Worm (Caenorhabditis elegans) whole organism, L4 larva: ENCODE measurements around the gene M110.7.

Experiments used
- F44E2.7 ChIP-seq: fragments of 200-800 bp; sonication (Bioruptor generic); IDR thresholded peaks from 2 replicates; pipeline ENCODE4 v2.1.2; 2022; ENCODE audit warnings: missing genetic modification characterization, missing compliant biosample characterization
- F49E8.2 ChIP-seq: sonication (generic microtip); optimal IDR thresholded peaks from 2 replicates; lab custom pipeline; 2016; ENCODE audit warnings: missing compliant biosample characterization, mild to moderate bottlenecking, missing genetic modification characterization, borderline replicate concordance
- R02D3.7 ChIP-seq: fragments of 150-350 bp; sonication (generic microtip); optimal IDR thresholded peaks from 3 replicates; lab custom pipeline; 2014; ENCODE audit warnings: missing biosample characterization, missing genetic modification characterization
- Y105C5A.15 ChIP-seq: fragments of 200-800 bp; sonication (Bioruptor generic); IDR thresholded peaks from 2 replicates; pipeline ENCODE4 v1.3.6; 2022; ENCODE audit warnings: missing genetic modification characterization, missing compliant biosample characterization
- ceh-32 ChIP-seq: sonication (generic microtip); optimal IDR thresholded peaks from 2 replicates; lab custom pipeline; 2016; ENCODE audit warnings: mild to moderate bottlenecking, missing genetic modification characterization, missing compliant biosample characterization; ENCODE audit not compliant: poor library complexity
- ceh-44 ChIP-seq: fragments of 200-800 bp; sonication (Bioruptor generic); IDR thresholded peaks from 2 replicates; pipeline ENCODE4 v1.3.6; 2022; ENCODE audit warnings: missing genetic modification reagents, missing genetic modification characterization, missing compliant biosample characterization
- daf-16 ChIP-seq, 3 experiments: sonication (generic microtip); optimal IDR thresholded peaks; 2 replicates each; lab custom pipeline; 2016 to 2017; ENCODE audit warnings: missing genetic modification characterization in 3 of 3, missing genetic modification reagents in 3 of 3, mild to moderate bottlenecking in 2 of 3, missing compliant biosample characterization in 2 of 3, missing biosample characterization in 1 of 3, moderate library complexity in 1 of 3
- dpl-1 ChIP-seq: fragments of 150-350 bp; optimal IDR thresholded peaks from 2 replicates; lab custom pipeline; 2014; ENCODE audit warnings: missing biosample characterization, missing genetic modification reagents, missing genetic modification characterization
- duxl-1 ChIP-seq: sonication (generic microtip); optimal IDR thresholded peaks from 2 replicates; lab custom pipeline; 2016; ENCODE audit warnings: mild to moderate bottlenecking, missing genetic modification characterization, moderate library complexity, missing compliant biosample characterization; ENCODE audit not compliant: poor library complexity
- egl-43 ChIP-seq: fragments of 200-800 bp; sonication (Bioruptor generic); IDR thresholded peaks from 2 replicates; pipeline ENCODE4 v1.3.6; 2022; ENCODE audit warnings: missing genetic modification reagents, missing genetic modification characterization, missing compliant biosample characterization
- fkh-10 ChIP-seq: fragments of 150-350 bp; optimal IDR thresholded peaks from 2 replicates; lab custom pipeline; 2014; ENCODE audit warnings: missing biosample characterization, missing genetic modification reagents, missing genetic modification characterization
- hlh-11 ChIP-seq: fragments of 200-800 bp; sonication (Bioruptor generic); optimal IDR thresholded peaks from 2 replicates; lab custom pipeline; 2018; ENCODE audit warnings: mild to moderate bottlenecking, missing genetic modification characterization, missing compliant biosample characterization
- hlh-30 ChIP-seq: sonication (generic microtip); optimal IDR thresholded peaks from 2 replicates; lab custom pipeline; 2017; ENCODE audit warnings: antibody characterized with exemption, mild to moderate bottlenecking, missing genetic modification characterization, missing compliant biosample characterization; ENCODE audit not compliant: insufficient read depth
- hmg-1.1 ChIP-seq: fragments of 200-800 bp; sonication (Bioruptor generic); IDR thresholded peaks from 2 replicates; pipeline ENCODE4 v1.3.6; 2022; ENCODE audit warnings: missing genetic modification reagents, missing genetic modification characterization, missing compliant biosample characterization
- lin-1 ChIP-seq: fragments of 200-800 bp; sonication (Bioruptor generic); IDR thresholded peaks from 2 replicates; pipeline ENCODE4 v1.3.6; 2022; ENCODE audit warnings: missing genetic modification reagents, missing genetic modification characterization, missing compliant biosample characterization
- lin-13 ChIP-seq: fragments of 150-350 bp; optimal IDR thresholded peaks from 2 replicates; lab custom pipeline; 2014; ENCODE audit warnings: missing biosample characterization, missing genetic modification reagents, missing genetic modification characterization
- lin-15B ChIP-seq: fragments of 150-350 bp; sonication (generic microtip); optimal IDR thresholded peaks from 3 replicates; lab custom pipeline; 2014; ENCODE audit warnings: missing biosample characterization, missing genetic modification characterization
- lin-38 ChIP-seq: fragments of 200-800 bp; sonication (Bioruptor generic); IDR thresholded peaks from 2 replicates; pipeline ENCODE4 v1.3.6; 2022; ENCODE audit warnings: missing genetic modification reagents, missing genetic modification characterization, missing compliant biosample characterization
- lsy-2 ChIP-seq, 2 experiments: fragments of 150-350 bp in 1 of 2; sonication (generic microtip) in 1 of 2; optimal IDR thresholded peaks; 2 replicates each; lab custom pipeline; 2014 to 2017; ENCODE audit warnings: missing biosample characterization in 2 of 2, missing genetic modification characterization in 2 of 2
- madf-9 ChIP-seq: fragments of 200-800 bp; sonication (Bioruptor generic); conservative IDR thresholded peaks from 2 replicates; pipeline ENCODE4 v1.3.6; 2022; ENCODE audit warnings: missing genetic modification reagents, missing genetic modification characterization, missing compliant biosample characterization
- mes-2 ChIP-seq: sonication (generic microtip); optimal IDR thresholded peaks from 2 replicates; lab custom pipeline; 2016; ENCODE audit warnings: missing genotype, mild to moderate bottlenecking, missing genetic modification characterization, missing compliant biosample characterization; ENCODE audit not compliant: poor library complexity, severe bottlenecking
- nhr-102 ChIP-seq: sonication (generic microtip); optimal IDR thresholded peaks from 2 replicates; lab custom pipeline; 2016; ENCODE audit warnings: mild to moderate bottlenecking, missing genetic modification characterization, moderate library complexity, missing compliant biosample characterization
- nhr-11 ChIP-seq: fragments of 150-350 bp; optimal IDR thresholded peaks from 2 replicates; lab custom pipeline; 2014; ENCODE audit warnings: missing biosample characterization, missing genetic modification characterization
- nhr-111 ChIP-seq: fragments of 200-800 bp; sonication (Bioruptor generic); optimal IDR thresholded peaks from 2 replicates; lab custom pipeline; 2018; ENCODE audit warnings: mild to moderate bottlenecking, missing genetic modification characterization, missing compliant biosample characterization
- nhr-28 ChIP-seq: fragments of 150-350 bp; optimal IDR thresholded peaks from 2 replicates; lab custom pipeline; 2014; ENCODE audit warnings: missing biosample characterization, missing genetic modification characterization
- nhr-6 ChIP-seq: fragments of 150-350 bp; optimal IDR thresholded peaks from 2 replicates; lab custom pipeline; 2014; ENCODE audit warnings: missing biosample characterization, missing genetic modification characterization
- nhr-77 ChIP-seq: fragments of 150-350 bp; optimal IDR thresholded peaks from 2 replicates; lab custom pipeline; 2014; ENCODE audit warnings: missing biosample characterization, missing genetic modification characterization
- pha-4 ChIP-seq, 2 experiments: fragments of 150-350 bp in 1 of 2; fragments of 200-800 bp in 1 of 2; sonication (Bioruptor generic) in 1 of 2; IDR thresholded peaks in 1 of 2; optimal IDR thresholded peaks in 1 of 2; 2 replicates each; pipeline versions ENCODE4 v1.3.6 to Lab custom; 2014 to 2022; ENCODE audit warnings: missing genetic modification characterization in 2 of 2, missing genetic modification reagents in 2 of 2, missing biosample characterization in 1 of 2, missing compliant biosample characterization in 1 of 2
- php-3 ChIP-seq: fragments of 200-800 bp; sonication (Bioruptor generic); IDR thresholded peaks from 2 replicates; pipeline ENCODE4 v1.3.6; 2022; ENCODE audit warnings: missing genetic modification reagents, missing genetic modification characterization, missing compliant biosample characterization
- pqm-1 ChIP-seq: sonication (generic microtip); optimal IDR thresholded peaks from 2 replicates; lab custom pipeline; 2017; ENCODE audit warnings: missing biosample characterization, missing genetic modification characterization
- sdz-12 ChIP-seq: fragments of 200-800 bp; sonication (Bioruptor generic); optimal IDR thresholded peaks from 2 replicates; lab custom pipeline; 2018; ENCODE audit warnings: mild to moderate bottlenecking, missing genetic modification characterization, missing compliant biosample characterization
- set-16 ChIP-seq: fragments of 200-800 bp; sonication (Bioruptor generic); IDR thresholded peaks from 2 replicates; pipeline ENCODE4 v1.3.6; 2022; ENCODE audit warnings: missing genetic modification reagents, missing genetic modification characterization, missing compliant biosample characterization
- skn-1 ChIP-seq: fragments of 150-350 bp; optimal IDR thresholded peaks from 2 replicates; lab custom pipeline; 2014; ENCODE audit warnings: missing biosample characterization, missing genetic modification characterization
- unc-130 ChIP-seq: sonication (generic microtip); optimal IDR thresholded peaks from 2 replicates; lab custom pipeline; 2016; ENCODE audit warnings: missing genetic modification reagents, missing genetic modification characterization, missing compliant biosample characterization
- unc-39 ChIP-seq: sonication (generic microtip); optimal IDR thresholded peaks from 2 replicates; lab custom pipeline; 2017; ENCODE audit warnings: missing biosample characterization, missing genetic modification characterization
- vab-7 ChIP-seq: fragments of 200-800 bp; sonication (Bioruptor generic); IDR thresholded peaks from 2 replicates; pipeline ENCODE4 v1.3.6; 2022; ENCODE audit warnings: missing genetic modification reagents, missing genetic modification characterization, missing compliant biosample characterization
- zag-1 ChIP-seq: fragments of 150-350 bp; optimal IDR thresholded peaks from 2 replicates; lab custom pipeline; 2014; ENCODE audit warnings: missing biosample characterization, missing genetic modification characterization
- ztf-11 ChIP-seq: fragments of 150-350 bp; optimal IDR thresholded peaks from 2 replicates; lab custom pipeline; 2014; ENCODE audit warnings: missing biosample characterization, missing genetic modification characterization

M110.7 gene

DNA sequence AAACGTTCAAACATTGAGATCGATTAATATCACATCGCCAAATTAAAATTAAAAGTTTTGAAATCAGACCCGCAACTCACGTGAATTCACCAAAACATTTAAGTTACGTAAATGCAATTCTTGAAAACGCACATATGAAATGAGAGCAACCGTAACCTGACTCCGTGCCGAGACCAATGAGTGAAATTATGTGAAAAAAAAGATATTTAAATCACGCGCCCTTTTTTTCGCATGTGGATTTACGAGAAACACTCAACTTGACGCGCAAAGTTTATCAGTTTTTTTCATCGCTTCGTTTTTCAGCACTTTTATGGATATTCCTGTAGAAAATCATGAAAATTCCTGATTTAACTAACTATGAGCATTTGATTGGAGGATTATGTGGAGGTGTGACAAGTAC is 43.5 kb downstream of the M110.7 start, which contains the start of the genes gei-14 and slc-25A32:
Gene gei-14, minus strand, starts transcription at position 175 of the 400 bp plus-strand sequence.
Gene slc-25A32, plus strand, starts transcription at position 242 of the 400 bp plus-strand sequence.
- peak; percentile 0 for TF ChIP-seq nhr-6 (tag; lab: Kevin White, UChicago)
- TF ChIP-seq unc-130 (GFP tag; lab: Kevin White, UChicago): peak; percentile 65
- TF ChIP-seq nhr-111 (GFP tag; lab: Kevin White, UChicago): no peak
- no peak for TF ChIP-seq Y105C5A.15
- TF ChIP-seq nhr-11 (tag; lab: Kevin White, UChicago): no peak
- no peak for TF ChIP-seq unc-39 (tag; lab: Kevin White, UChicago)
- no peak for TF ChIP-seq sdz-12
- no peak for TF ChIP-seq pha-4 (GFP tag; IDR thresholded peaks at IDR 0.05; lab: Robert Waterston, UW)
- peak; percentile 12 for TF ChIP-seq pha-4 (tag; optimal IDR thresholded peaks at IDR 0.05; lab: Kevin White, UChicago)
- TF ChIP-seq nhr-102 (tag; lab: Kevin White, UChicago): no peak
- TF ChIP-seq set-16 (GFP tag; lab: Robert Waterston, UW): no peak
- peak; percentile 84 for TF ChIP-seq R02D3.7 (tag; lab: Kevin White, UChicago)
- TF ChIP-seq hlh-30 (tag; lab: Kevin White, UChicago): peak; percentile 52
- peak; percentile 89 for TF ChIP-seq dpl-1 (GFP tag; lab: Kevin White, UChicago)
- TF ChIP-seq vab-7 (GFP tag; lab: Robert Waterston, UW): no peak
- TF ChIP-seq ceh-32 (tag; lab: Kevin White, UChicago): no peak
- no peak for TF ChIP-seq php-3 (GFP tag; lab: Robert Waterston, UW)
- peak; percentile 45 for TF ChIP-seq lin-13 (GFP tag; lab: Kevin White, UChicago)
- TF ChIP-seq hmg-1.1 (GFP tag; lab: Robert Waterston, UW): no peak
- no peak for TF ChIP-seq pqm-1 (tag; lab: Kevin White, UChicago)
- peak; percentile 54 for TF ChIP-seq mes-2 (tag; lab: Kevin White, UChicago)
- TF ChIP-seq lin-15B (tag; lab: Kevin White, UChicago): no peak
- TF ChIP-seq F49E8.2 (tag; lab: Kevin White, UChicago): peak; percentile 45
- TF ChIP-seq lin-38 (GFP tag; lab: Robert Waterston, UW): peak; percentile 57
- TF ChIP-seq egl-43 (GFP tag; lab: Robert Waterston, UW): no peak
- TF ChIP-seq ceh-44 (GFP tag; lab: Robert Waterston, UW): no peak
- peak in 1 of 2 experiments; percentile 82 for TF ChIP-seq lsy-2 (tag; optimal IDR thresholded peaks at IDR 0.05; lab: Kevin White, UChicago)

ce11 chrII:8278415-8278814 is 45.8 kb downstream of the M110.7 start, which contains the start of the genes mrpl-10 and clec-142:
mrpl-10 (minus strand) TSS chrII:8278515.
clec-142 (plus strand) TSS chrII:8278678.
- TF ChIP-seq php-3 (GFP tag; lab: Robert Waterston, UW) (no peak), set-16 (GFP tag; lab: Robert Waterston, UW) (no peak), duxl-1 (no peak), lin-15B (tag; lab: Kevin White, UChicago) (no peak), zag-1 (tag; lab: Kevin White, UChicago) (no peak), F44E2.7 (GFP tag; lab: Robert Waterston, UW) (no peak), daf-16 (GFP tag; optimal IDR thresholded peaks at IDR 0.05; lab: Kevin White, UChicago) (no peak), daf-16 (tag; optimal IDR thresholded peaks at IDR 0.05; lab: Kevin White, UChicago) (no peak), fkh-10 (GFP tag; lab: Kevin White, UChicago) (no peak), nhr-77 (no peak), madf-9 (no peak), nhr-28 (tag; lab: Kevin White, UChicago) (no peak), sdz-12 (no peak), hlh-11 (tag; lab: Kevin White, UChicago) (no peak), skn-1 (tag; lab: Kevin White, UChicago) (no peak), ztf-11 (tag; lab: Kevin White, UChicago) (no peak), lin-1 (GFP tag; lab: Robert Waterston, UW) (no peak)
